Worm (Caenorhabditis elegans): ENCODE measurements around the gene cnc-3.

cnc-3 gene

ce11 chrV:1471078-1471969, 23.5 kb downstream of the cnc-3 start (continued):
- TF ChIP-seq ets-5 (GFP tag; IDR thresholded peaks at IDR 0.05): no peak
- peak; percentile 82 for TF ChIP-seq fkh-8 (tag; optimal IDR thresholded peaks at IDR 0.05)
- peak; percentile 42 for TF ChIP-seq egl-13 (tag; optimal IDR thresholded peaks at IDR 0.05)
- TF ChIP-seq lin-39 (tag; optimal IDR thresholded peaks at IDR 0.05): peak; percentile 12
- TF ChIP-seq lin-15B (tag; optimal IDR thresholded peaks at IDR 0.05): peak; percentile 86
- TF ChIP-seq pqm-1 (tag; optimal IDR thresholded peaks at IDR 0.05): no peak
- no peak for TF ChIP-seq nhr-11 (tag; optimal IDR thresholded peaks at IDR 0.05)
- TF ChIP-seq aly-2 (tag; optimal IDR thresholded peaks at IDR 0.05): peak; percentile 50
- peak; percentile 60 for TF ChIP-seq nhr-19 (GFP tag; conservative IDR thresholded peaks at IDR 0.05)
- TF ChIP-seq xbp-1 (tag; optimal IDR thresholded peaks at IDR 0.05): peak; percentile 60
- TF ChIP-seq hpl-2 (GFP tag; optimal IDR thresholded peaks at IDR 0.05): peak; percentile 51
- TF ChIP-seq ceh-8 (GFP tag; optimal IDR thresholded peaks at IDR 0.05): peak; percentile 18
- peak; percentile 76 for TF ChIP-seq nhr-20 (tag; optimal IDR thresholded peaks at IDR 0.05)
- peak; percentile 30 for TF ChIP-seq irx-1 (tag; optimal IDR thresholded peaks at IDR 0.05)
- peak; percentile 80 to 90 for TF ChIP-seq lsy-2 (tag; optimal IDR thresholded peaks at IDR 0.05)
- peak; percentile 71 for TF ChIP-seq swsn-7 (tag; optimal IDR thresholded peaks at IDR 0.05)
- no peak for TF ChIP-seq alr-1 (tag; optimal IDR thresholded peaks at IDR 0.05; ENCODE audit: borderline replicate concordance)
- TF ChIP-seq lin-35 (GFP tag; optimal IDR thresholded peaks at IDR 0.05): peak; percentile 94 to 95
- TF ChIP-seq ztf-11 (tag; optimal IDR thresholded peaks at IDR 0.05): peak in 1 of 2 experiments; percentile 20
- no peak for TF ChIP-seq nhr-12 (tag; optimal IDR thresholded peaks at IDR 0.05)

DNA sequence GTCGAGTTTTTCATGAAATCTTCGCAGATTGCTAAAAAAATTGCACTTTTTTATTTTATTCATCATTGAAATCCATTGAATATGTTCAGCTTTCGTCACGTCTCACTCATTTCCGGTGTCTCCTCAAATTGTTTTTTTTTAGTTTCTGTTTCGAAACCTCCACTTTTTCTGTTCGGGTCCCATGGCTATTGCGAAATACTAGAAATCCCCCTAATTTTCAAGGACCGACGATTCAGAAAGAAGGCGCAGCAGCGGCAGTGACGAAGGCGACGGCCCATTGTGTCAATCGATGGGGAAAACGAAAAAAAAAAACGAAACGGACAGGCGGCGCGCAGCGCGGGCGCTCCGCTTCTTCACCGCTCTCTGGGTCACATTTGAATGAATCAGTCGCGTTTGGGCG, 24.2 kb downstream of the cnc-3 start:
- TF ChIP-seq skn-1 (tag; optimal IDR thresholded peaks at IDR 0.05) (peak; percentile 10), swsn-7 (tag; optimal IDR thresholded peaks at IDR 0.05) (no peak), zip-4 (GFP tag; optimal IDR thresholded peaks at IDR 0.05) (peak; percentile 58)

DNA sequence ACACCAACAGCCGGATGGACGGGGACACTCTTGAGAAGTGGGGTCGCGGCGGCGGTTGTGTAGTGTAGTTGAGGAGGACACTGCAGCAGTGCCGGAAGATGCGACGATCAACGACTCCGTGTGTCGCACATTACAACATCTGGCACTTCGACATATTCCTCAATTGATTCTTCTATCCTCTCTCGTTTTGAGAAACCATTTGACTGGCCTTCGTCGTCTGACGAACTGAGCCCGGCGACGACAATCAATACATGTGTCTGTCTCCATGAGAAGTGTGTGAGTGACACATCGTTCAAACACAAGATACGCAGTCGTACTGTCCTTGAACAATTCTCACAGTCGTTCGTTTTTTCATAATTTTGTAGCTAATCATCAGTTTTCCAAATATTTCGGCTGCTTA, 24.8 kb downstream of the cnc-3 start:
- TF ChIP-seq nhr-71 (tag; optimal IDR thresholded peaks at IDR 0.05): peak; percentile 16
- no peak for TF ChIP-seq xbp-1 (tag; optimal IDR thresholded peaks at IDR 0.05)
- no peak for TF ChIP-seq grh-1 (GFP tag; IDR thresholded peaks at IDR 0.05)
- TF ChIP-seq mef-2 (tag; optimal IDR thresholded peaks at IDR 0.05): no peak
- TF ChIP-seq mep-1 (tag; optimal IDR thresholded peaks at IDR 0.05): peak; percentile 48
- TF ChIP-seq dsc-1 (tag; optimal IDR thresholded peaks at IDR 0.05): peak; percentile 36
- peak; percentile 73 for TF ChIP-seq nhr-85 (tag)
- no peak for TF ChIP-seq ceh-8 (GFP tag; optimal IDR thresholded peaks at IDR 0.05)
- TF ChIP-seq lin-14 (GFP tag; optimal IDR thresholded peaks at IDR 0.05): peak; percentile 71

DNA sequence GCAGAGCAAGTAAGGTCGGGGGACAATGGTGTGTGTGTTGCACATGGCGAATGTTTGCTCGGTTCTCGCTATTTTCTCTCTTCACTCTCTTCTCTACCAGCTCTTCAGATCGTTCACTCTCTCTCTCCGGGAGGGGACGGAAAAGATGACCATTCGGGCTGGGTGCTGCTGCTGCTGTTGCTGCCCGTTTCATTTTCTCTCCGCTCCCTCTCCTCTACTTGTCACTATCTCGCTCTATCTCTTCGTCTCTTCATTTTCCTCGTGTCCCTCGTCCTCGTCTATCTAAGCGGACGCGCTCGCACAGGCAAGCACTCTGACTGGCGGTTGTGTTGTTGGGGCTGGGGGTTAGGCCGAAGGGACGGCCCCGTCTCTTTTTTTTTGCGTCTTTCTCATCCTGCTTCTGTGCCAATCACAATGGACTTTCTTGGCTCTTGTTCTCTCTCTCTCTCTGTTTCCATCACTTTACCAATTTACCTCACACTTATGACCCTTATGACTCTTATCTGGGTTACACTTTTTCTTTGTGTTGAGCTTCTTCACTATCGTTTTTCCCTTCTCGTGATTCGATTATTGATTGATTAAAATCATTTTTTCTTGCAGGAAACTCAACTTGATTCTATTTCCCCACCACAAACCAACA, 26.8 kb downstream of the cnc-3 start, which contains the start of the genes F53E2.2 and unc-60:
Gene F53E2.2 (plus strand): TSS at position 601 of the 640 bp plus-strand sequence.
Gene unc-60 (plus strand): TSS at position 601 of the 640 bp plus-strand sequence.
- no peak for TF ChIP-seq C34B4.2 (tag; optimal IDR thresholded peaks at IDR 0.05)
- TF ChIP-seq nhr-77 (tag; optimal IDR thresholded peaks at IDR 0.05): peak; percentile 59
- peak; percentile 74 for TF ChIP-seq nhr-85 (tag)
- TF ChIP-seq unc-130 (tag; optimal IDR thresholded peaks at IDR 0.05): no peak
- peak; percentile 34 to 46 for TF ChIP-seq egl-27 (tag; optimal IDR thresholded peaks at IDR 0.05)
- no peak for TF ChIP-seq F16B12.6 (tag; optimal IDR thresholded peaks at IDR 0.05)
- peak; percentile 72 for TF ChIP-seq ztf-4 (tag; optimal IDR thresholded peaks at IDR 0.05)
- peak; percentile 44 for TF ChIP-seq xbp-1 (tag; optimal IDR thresholded peaks at IDR 0.05)
- TF ChIP-seq ceh-82 (tag; optimal IDR thresholded peaks at IDR 0.05): peak in 2 of 3 experiments; percentile 69 to 78
- TF ChIP-seq elt-2 (tag; optimal IDR thresholded peaks at IDR 0.05): peak; percentile 5
- TF ChIP-seq unc-86 (tag; optimal IDR thresholded peaks at IDR 0.05): peak; percentile 65
- no peak for TF ChIP-seq C04F5.9 (tag; optimal IDR thresholded peaks at IDR 0.05)
- no peak for TF ChIP-seq sup-37 (GFP tag; optimal IDR thresholded peaks at IDR 0.05)
- TF ChIP-seq fos-1 (tag; optimal IDR thresholded peaks at IDR 0.05): no peak
- no peak for TF ChIP-seq fkh-10 (GFP tag; optimal IDR thresholded peaks at IDR 0.05)
- TF ChIP-seq isw-1 (GFP tag; IDR thresholded peaks at IDR 0.05): peak; percentile 30; the same call in 1 of the 2 replicates
- TF ChIP-seq dsc-1 (tag; optimal IDR thresholded peaks at IDR 0.05): peak; percentile 46
- TF ChIP-seq elt-3 (tag; optimal IDR thresholded peaks at IDR 0.05): no peak
- TF ChIP-seq jun-1 (tag; optimal IDR thresholded peaks at IDR 0.05): peak; percentile 68
- peak; percentile 45 for TF ChIP-seq fkh-8 (tag; optimal IDR thresholded peaks at IDR 0.05)
- peak; percentile 59 for TF ChIP-seq mep-1 (tag; optimal IDR thresholded peaks at IDR 0.05)
- no peak for TF ChIP-seq mef-2 (tag; optimal IDR thresholded peaks at IDR 0.05)
- TF ChIP-seq lin-15B (tag; optimal IDR thresholded peaks at IDR 0.05): no peak

All from whole organism, L1 larva.